Worm (Caenorhabditis elegans) whole organism, young adult: Measurements from ENCODE around the gene T22D1.17.

Source experiments
- B0336.3 ChIP-seq: fragments of 200-800 bp; sonication (Bioruptor generic); IDR thresholded peaks from 2 replicates; pipeline ENCODE4 v1.3.6; 2022; ENCODE audit warnings: missing genetic modification characterization, missing compliant biosample characterization
- F33H1.4 ChIP-seq: fragments of 200-800 bp; sonication (Bioruptor generic); IDR thresholded peaks from 2 replicates; pipeline ENCODE4 v1.3.6; 2022; ENCODE audit warnings: missing genetic modification reagents, missing genetic modification characterization, missing compliant biosample characterization
- F55B11.4 ChIP-seq: sonication (generic microtip); optimal IDR thresholded peaks from 2 replicates; lab custom pipeline; 2016; ENCODE audit warnings: missing compliant biosample characterization, missing genetic modification characterization, borderline replicate concordance; ENCODE audit not compliant: insufficient read depth
- K12H6.12 ChIP-seq: fragments of 200-800 bp; sonication (Bioruptor generic); optimal IDR thresholded peaks from 2 replicates; lab custom pipeline; 2018; ENCODE audit warnings: mild to moderate bottlenecking, missing genetic modification characterization, missing compliant biosample characterization
- Y79H2A.3 ChIP-seq: fragments of 200-800 bp; sonication (Bioruptor generic); conservative IDR thresholded peaks from 2 replicates; pipeline ENCODE4 v1.3.6; 2022; ENCODE audit warnings: missing genetic modification reagents, missing genetic modification characterization, missing compliant biosample characterization
- ceh-79 ChIP-seq: sonication (generic microtip); optimal IDR thresholded peaks from 2 replicates; lab custom pipeline; 2017; ENCODE audit warnings: mild to moderate bottlenecking, missing genetic modification characterization, missing compliant biosample characterization
- dpl-1 ChIP-seq: fragments of 150-350 bp; optimal IDR thresholded peaks from 2 replicates; lab custom pipeline; 2014; ENCODE audit warnings: missing biosample characterization, missing genetic modification reagents, missing genetic modification characterization
- ets-4 ChIP-seq: fragments of 200-800 bp; sonication (Bioruptor generic); optimal IDR thresholded peaks from 2 replicates; lab custom pipeline; 2018; ENCODE audit warnings: mild to moderate bottlenecking, missing genetic modification characterization, missing compliant biosample characterization
- nfya-2 ChIP-seq: fragments of 200-800 bp; sonication (Bioruptor generic); IDR thresholded peaks from 2 replicates; pipeline ENCODE4 v1.3.6; 2022; ENCODE audit warnings: missing genetic modification reagents, missing genetic modification characterization, missing compliant biosample characterization
- nhr-27 ChIP-seq: fragments of 200-800 bp; sonication (Bioruptor generic); optimal IDR thresholded peaks from 2 replicates; lab custom pipeline; 2018; ENCODE audit warnings: mild to moderate bottlenecking, missing genetic modification characterization, moderate library complexity, missing compliant biosample characterization
- snpc-1.1 ChIP-seq: sonication (generic microtip); optimal IDR thresholded peaks from 2 replicates; lab custom pipeline; 2017; ENCODE audit warnings: missing genetic modification characterization, mild to moderate bottlenecking, missing compliant biosample characterization, antibody characterized with exemption, moderate library complexity, missing genotype, missing genetic modification reagents; ENCODE audit not compliant: insufficient read depth
- ztf-22 ChIP-seq: fragments of 200-800 bp; sonication (Bioruptor generic); optimal IDR thresholded peaks from 2 replicates; lab custom pipeline; 2018; ENCODE audit warnings: mild to moderate bottlenecking, missing genetic modification characterization, moderate library complexity, missing compliant biosample characterization

ce11 chrIV:6909863-6910733, 4.3 kb downstream of the T22D1.17 start, which contains the start of the genes rpn-1 and ribo-1:
- TF ChIP-seq F33H1.4: peak; percentile 88
- no peak for TF ChIP-seq ceh-79 (tag; lab: Kevin White, UChicago)
- no peak for TF ChIP-seq Y79H2A.3 (GFP tag; lab: Robert Waterston, UW)
- no peak for TF ChIP-seq K12H6.12 (tag; lab: Kevin White, UChicago)
- no peak for TF ChIP-seq snpc-1.1 (tag; lab: Kevin White, UChicago)
- TF ChIP-seq nfya-2: no peak
- TF ChIP-seq F55B11.4 (tag; lab: Kevin White, UChicago): no peak
- TF ChIP-seq B0336.3 (GFP tag; lab: Robert Waterston, UW): no peak
- TF ChIP-seq ztf-22 (GFP tag; lab: Kevin White, UChicago): no peak
- TF ChIP-seq ets-4 (GFP tag; lab: Kevin White, UChicago): no peak
- peak; percentile 18 for TF ChIP-seq dpl-1
- TF ChIP-seq nhr-27 (tag; lab: Kevin White, UChicago): no peak
